Fruit fly (Drosophila melanogaster) whole organism, wandering third instar larva: Measurements from ENCODE around the gene CG9667.

Experiments
- CG32264 ChIP-seq: fragments of 200-800 bp; sonication (Bioruptor generic); optimal IDR thresholded peaks from 2 replicates; lab custom pipeline; 2016; ENCODE audit warnings: missing biosample characterization, missing genetic modification characterization
- CG9705 ChIP-seq: fragments of 200-800 bp; sonication (Bioruptor generic); optimal IDR thresholded peaks from 2 replicates; lab custom pipeline; 2018; ENCODE audit warnings: missing biosample characterization, mild to moderate bottlenecking, missing genetic modification characterization
- CrebA ChIP-seq: fragments of 200-800 bp; sonication (Bioruptor generic); optimal IDR thresholded peaks from 2 replicates; lab custom pipeline; 2016; ENCODE audit warnings: missing biosample characterization, mild to moderate bottlenecking, missing genetic modification characterization, borderline replicate concordance
- Dif ChIP-seq: fragments of 200-275, 200-300 bp; sonication (Bioruptor generic); optimal IDR thresholded peaks from 2 replicates; lab custom pipeline; 2018; ENCODE audit warnings: missing biosample characterization, missing genetic modification characterization; ENCODE audit not compliant: partially characterized antibody
- Hnf4 ChIP-seq: fragments of 200-800 bp; sonication (Bioruptor generic); optimal IDR thresholded peaks from 2 replicates; lab custom pipeline; 2016; ENCODE audit warnings: missing biosample characterization, mild to moderate bottlenecking, missing genetic modification characterization
- Jra ChIP-seq: sonication (Bioruptor generic); optimal IDR thresholded peaks from 2 replicates; lab custom pipeline; 2016; ENCODE audit warnings: missing biosample characterization, missing genetic modification characterization
- Mio ChIP-seq: sonication (Bioruptor generic); optimal IDR thresholded peaks from 2 replicates; lab custom pipeline; 2016; ENCODE audit warnings: missing biosample characterization, missing genetic modification characterization
- Sp1 ChIP-seq: fragments of 200-800 bp; sonication (Bioruptor generic); optimal IDR thresholded peaks from 3 replicates; lab custom pipeline; 2019; ENCODE audit warnings: missing biosample characterization, mild to moderate bottlenecking, missing genetic modification characterization, moderate library complexity
- br ChIP-seq: fragments of 200-800 bp; sonication (Bioruptor generic); optimal IDR thresholded peaks from 2 replicates; lab custom pipeline; 2016; ENCODE audit warnings: missing biosample characterization, missing genetic modification characterization
- dl ChIP-seq, 2 experiments: fragments of 175-275, 200-275 bp in 1 of 2; fragments of 200-275 bp in 1 of 2; sonication (Bioruptor generic); optimal IDR thresholded peaks; lab custom pipeline; 2018; ENCODE audit warnings: mild to moderate bottlenecking in 2 of 2, missing biosample characterization in 2 of 2, missing genetic modification characterization in 2 of 2, moderate library complexity in 2 of 2; ENCODE audit not compliant: partially characterized antibody in 2 of 2, insufficient read depth in 1 of 2
- foxo ChIP-seq, 2 experiments: fragments of 200-800 bp; sonication (Bioruptor generic); optimal IDR thresholded peaks; 2 replicates in 1 of 2; 3 replicates in 1 of 2; lab custom pipeline; 2016 to 2017; ENCODE audit warnings: missing biosample characterization in 2 of 2, missing genetic modification characterization in 2 of 2
- fru ChIP-seq: fragments of 200-800 bp; sonication (Bioruptor generic); optimal IDR thresholded peaks from 3 replicates; lab custom pipeline; 2016; ENCODE audit warnings: missing biosample characterization, mild to moderate bottlenecking, missing genetic modification characterization
- h ChIP-seq: fragments of 200-800 bp; sonication (Bioruptor generic); optimal IDR thresholded peaks from 3 replicates; lab custom pipeline; 2016; ENCODE audit warnings: missing biosample characterization, mild to moderate bottlenecking, missing genetic modification characterization
- rgr ChIP-seq: fragments of 200-800 bp; sonication (Bioruptor generic); optimal IDR thresholded peaks from 3 replicates; lab custom pipeline; 2016; ENCODE audit warnings: missing biosample characterization, mild to moderate bottlenecking, missing genetic modification characterization
- tai ChIP-seq: sonication (Bioruptor generic); optimal IDR thresholded peaks from 2 replicates; lab custom pipeline; 2016; ENCODE audit warnings: missing biosample characterization, missing genetic modification characterization

CG9667 gene

dm6 chr3R:8086952-8087351 is 39.2 kb downstream of the CG9667 start, which contains the start of gene CG7910:
Gene CG7910, plus strand, starts transcription at chr3R:8087252.
- TF ChIP-seq Dif, result no peak
- no peak for TF ChIP-seq CrebA (GFP tag; lab: Kevin White, UChicago)
- TF ChIP-seq dl (GFP tag; optimal IDR thresholded peaks at IDR 0.05; lab: Kevin White, UChicago; ENCODE audit: insufficient read depth in 1 of 2, partially characterized antibody in 2 of 2), result no peak
- no peak for TF ChIP-seq Mio (GFP tag; lab: Kevin White, UChicago)
- no peak for TF ChIP-seq Jra (GFP tag; lab: Kevin White, UChicago)
- TF ChIP-seq CG9705 (GFP tag; lab: Kevin White, UChicago), result no peak
- no peak for TF ChIP-seq h
- no peak for TF ChIP-seq br (GFP tag; lab: Kevin White, UChicago)
- TF ChIP-seq Sp1 (GFP tag; lab: Kevin White, UChicago), result no peak
- no peak for TF ChIP-seq foxo (GFP tag; optimal IDR thresholded peaks at IDR 0.05; lab: Kevin White, UChicago)
- no peak for TF ChIP-seq tai
- no peak for TF ChIP-seq fru (GFP tag; lab: Kevin White, UChicago)
- no peak for TF ChIP-seq rgr (GFP tag; lab: Kevin White, UChicago)
- no peak for TF ChIP-seq Hnf4 (GFP tag; lab: Kevin White, UChicago)
- no peak for TF ChIP-seq CG32264
